Fruit fly (Drosophila melanogaster) whole organism, embryonic: Measurements from ENCODE around the gene CG11843.

Experiments used
- CG10959 ChIP-seq: fragments of 200-800 bp; sonication (Bioruptor generic); IDR thresholded peaks from 2 replicates; pipeline ENCODE4 v1.3.6; 2022; ENCODE audit warnings: missing biosample characterization, missing genetic modification characterization
- CG11456 ChIP-seq: fragments of 200-800 bp; sonication (Bioruptor generic); IDR thresholded peaks from 3 replicates; pipeline ENCODE4 v1.3.6; 2022; ENCODE audit warnings: missing biosample characterization, missing genetic modification characterization
- CG12071 ChIP-seq: fragments of 200-800 bp; sonication (Bioruptor generic); optimal IDR thresholded peaks from 3 replicates; lab custom pipeline; 2018; ENCODE audit warnings: missing biosample characterization, mild to moderate bottlenecking, missing genetic modification characterization
- CG12104 ChIP-seq: fragments of 200-800 bp; sonication (Bioruptor generic); optimal IDR thresholded peaks from 3 replicates; lab custom pipeline; 2016; ENCODE audit warnings: missing biosample characterization, missing genetic modification characterization
- CG12659 ChIP-seq: fragments of 200-800 bp; sonication (Bioruptor generic); optimal IDR thresholded peaks from 3 replicates; lab custom pipeline; 2017; ENCODE audit warnings: mild to moderate bottlenecking, missing biosample characterization, missing genetic modification reagents, missing genetic modification characterization
- CG13287 ChIP-seq: fragments of 200-800 bp; sonication (Bioruptor generic); IDR thresholded peaks from 2 replicates; pipeline ENCODE4 v1.3.6; 2022; ENCODE audit warnings: missing biosample characterization, missing genetic modification characterization; ENCODE audit not compliant: partially characterized antibody
- CG14860 ChIP-seq: fragments of 200-800 bp; sonication (Bioruptor generic); IDR thresholded peaks from 3 replicates; pipeline ENCODE4 v1.3.6; 2022; ENCODE audit warnings: missing biosample characterization, missing genetic modification characterization; ENCODE audit not compliant: partially characterized antibody
- CG16815 ChIP-seq: fragments of 200-800 bp; sonication (Bioruptor generic); optimal IDR thresholded peaks from 3 replicates; lab custom pipeline; 2017; ENCODE audit warnings: missing biosample characterization, mild to moderate bottlenecking, missing genetic modification characterization
- CG16863 ChIP-seq: fragments of 200-800 bp; sonication (Bioruptor generic); optimal IDR thresholded peaks from 3 replicates; lab custom pipeline; 2016; ENCODE audit warnings: missing biosample characterization, missing genetic modification characterization
- CG17612 ChIP-seq: fragments of 200-800 bp; sonication (Bioruptor generic); IDR thresholded peaks from 2 replicates; pipeline ENCODE4 v1.3.6; 2022; ENCODE audit warnings: missing biosample characterization, missing genetic modification characterization
- CG17802 ChIP-seq: fragments of 200-800 bp; sonication (Bioruptor generic); optimal IDR thresholded peaks from 2 replicates; lab custom pipeline; 2018; ENCODE audit warnings: missing biosample characterization, mild to moderate bottlenecking, missing genetic modification characterization, moderate library complexity
- CG18619 ChIP-seq: fragments of 200-800 bp; sonication (Bioruptor generic); optimal IDR thresholded peaks from 3 replicates; lab custom pipeline; 2017; ENCODE audit warnings: missing biosample characterization, mild to moderate bottlenecking, missing genetic modification characterization
- CG2129 ChIP-seq: fragments of 200-800 bp; sonication (Bioruptor generic); IDR thresholded peaks from 2 replicates; pipeline ENCODE4 v1.3.6; 2022; ENCODE audit warnings: missing biosample characterization, missing genetic modification characterization; ENCODE audit not compliant: partially characterized antibody
- CG2875 ChIP-seq: fragments of 200-800 bp; sonication (Bioruptor generic); optimal IDR thresholded peaks from 2 replicates; lab custom pipeline; 2017; ENCODE audit warnings: missing biosample characterization, mild to moderate bottlenecking, missing genetic modification characterization, missing genetic modification reagents
- CG2889 ChIP-seq: fragments of 200-800 bp; sonication (Bioruptor generic); IDR thresholded peaks from 3 replicates; pipeline ENCODE4 v1.3.6; 2022; ENCODE audit warnings: missing biosample characterization, missing genetic modification characterization
- CG43689 ChIP-seq: fragments of 200-800 bp; sonication (Bioruptor generic); IDR thresholded peaks from 2 replicates; pipeline ENCODE4 v1.3.6; 2022; ENCODE audit warnings: missing biosample characterization, missing genetic modification characterization
- CG8924 ChIP-seq: fragments of 200-800 bp; optimal IDR thresholded peaks from 3 replicates; lab custom pipeline; 2019; ENCODE audit warnings: missing biosample characterization, mild to moderate bottlenecking, missing genetic modification characterization, moderate library complexity
- CG9215 ChIP-seq: fragments of 200-800 bp; sonication (Bioruptor generic); IDR thresholded peaks from 2 replicates; pipeline ENCODE4 v1.3.6; 2022; ENCODE audit warnings: missing biosample characterization, missing genetic modification characterization
- CG9727 ChIP-seq: fragments of 200-800 bp; sonication (Bioruptor generic); optimal IDR thresholded peaks from 3 replicates; lab custom pipeline; 2017; ENCODE audit warnings: missing biosample characterization, mild to moderate bottlenecking, missing genetic modification characterization
- CHES-1-like ChIP-seq: fragments of 200-800 bp; sonication (Bioruptor generic); optimal IDR thresholded peaks from 2 replicates; lab custom pipeline; 2016; ENCODE audit warnings: missing biosample characterization, missing genetic modification characterization
- D ChIP-seq, 2 experiments: fragments of 200-800 bp in 1 of 2; fragments of >200 bp in 1 of 2; sonication (Bioruptor generic) in 1 of 2; optimal IDR thresholded peaks; 2 replicates in 1 of 2; 3 replicates in 1 of 2; lab custom pipeline; 2017; ENCODE audit warnings: mild to moderate bottlenecking in 1 of 2, missing biosample characterization in 1 of 2, missing genetic modification characterization in 1 of 2, missing genetic modification reagents in 1 of 2
- Dref ChIP-seq: fragments of 200-800 bp; sonication (Bioruptor generic); IDR thresholded peaks from 2 replicates; pipeline ENCODE4 v1.3.6; 2022; ENCODE audit warnings: missing biosample characterization, missing genetic modification characterization
- Elba2 ChIP-seq: fragments of 200-800 bp; sonication (Bioruptor generic); optimal IDR thresholded peaks from 3 replicates; lab custom pipeline; 2016; ENCODE audit warnings: missing biosample characterization, missing genetic modification characterization
- Fer2 ChIP-seq: fragments of 200-800 bp; sonication (Bioruptor generic); optimal IDR thresholded peaks from 2 replicates; lab custom pipeline; 2018; ENCODE audit warnings: missing biosample characterization, mild to moderate bottlenecking, missing genetic modification characterization, moderate library complexity
- HLH4C ChIP-seq: fragments of 200-800 bp; sonication (Bioruptor generic); IDR thresholded peaks from 3 replicates; pipeline ENCODE4 v1.3.6; 2022; ENCODE audit warnings: missing biosample characterization, missing genetic modification characterization; ENCODE audit not compliant: partially characterized antibody
- Hr3 ChIP-seq: fragments of 200-800 bp; sonication (Bioruptor generic); optimal IDR thresholded peaks from 3 replicates; lab custom pipeline; 2016; ENCODE audit warnings: missing biosample characterization, missing genetic modification characterization
- MESR4 ChIP-seq: fragments of 200-800 bp; sonication (Bioruptor generic); optimal IDR thresholded peaks from 2 replicates; lab custom pipeline; 2018; ENCODE audit warnings: missing biosample characterization, mild to moderate bottlenecking, missing genetic modification characterization, moderate library complexity
- Max ChIP-seq: fragments of 200-800 bp; sonication (Bioruptor generic); optimal IDR thresholded peaks from 2 replicates; lab custom pipeline; 2016; ENCODE audit warnings: missing biosample characterization, mild to moderate bottlenecking, missing genetic modification characterization
- Med ChIP-seq: fragments of 200-800 bp; sonication (Bioruptor generic); peaks from one replicate; lab custom pipeline; 2016; ENCODE audit warnings: missing biosample characterization, missing genetic modification characterization, mild to moderate bottlenecking, inconsistent platforms, moderate library complexity
- Meics ChIP-seq: fragments of 200-800 bp; sonication (Bioruptor generic); optimal IDR thresholded peaks from 2 replicates; lab custom pipeline; 2017; ENCODE audit warnings: missing biosample characterization, mild to moderate bottlenecking, missing genetic modification characterization
- Mrtf ChIP-seq: fragments of 200-800 bp; sonication (Bioruptor generic); IDR thresholded peaks from 3 replicates; pipeline ENCODE4 v1.3.6; 2022; ENCODE audit warnings: missing biosample characterization, missing genetic modification characterization
- Myb ChIP-seq: fragments of 200-800 bp; sonication (Bioruptor generic); optimal IDR thresholded peaks from 2 replicates; lab custom pipeline; 2016; ENCODE audit warnings: missing biosample characterization, missing genetic modification characterization
- PHDP ChIP-seq: fragments of 200-800 bp; sonication (Bioruptor generic); optimal IDR thresholded peaks from 3 replicates; lab custom pipeline; 2018; ENCODE audit warnings: missing biosample characterization, mild to moderate bottlenecking, missing genetic modification characterization, moderate library complexity
- Sox102F ChIP-seq: fragments of 200-800 bp; sonication (Bioruptor generic); optimal IDR thresholded peaks from 2 replicates; lab custom pipeline; 2018; ENCODE audit warnings: missing biosample characterization, mild to moderate bottlenecking, missing genetic modification characterization, moderate library complexity
- Sry-β ChIP-seq: fragments of 200-800 bp; sonication (Bioruptor generic); optimal IDR thresholded peaks from 2 replicates; lab custom pipeline; 2018; ENCODE audit warnings: missing biosample characterization, mild to moderate bottlenecking, missing genetic modification characterization, moderate library complexity
- ase ChIP-seq: fragments of 200-800 bp; sonication (Bioruptor generic); IDR thresholded peaks from 3 replicates; pipeline ENCODE4 v1.3.6; 2022; ENCODE audit warnings: missing biosample characterization, missing genetic modification characterization
- cas ChIP-seq: fragments of 200-800 bp; sonication (Bioruptor generic); IDR thresholded peaks from 2 replicates; pipeline ENCODE4 v1.3.6; 2022; ENCODE audit warnings: missing biosample characterization, missing genetic modification characterization
- corto ChIP-seq: fragments of 200-800 bp; sonication (Bioruptor generic); optimal IDR thresholded peaks from 2 replicates; lab custom pipeline; 2016; ENCODE audit warnings: missing biosample characterization, mild to moderate bottlenecking, missing genetic modification characterization, moderate library complexity
- crol ChIP-seq: fragments of 200-800 bp; sonication (Bioruptor generic); IDR thresholded peaks from 2 replicates; pipeline ENCODE4 v1.3.6; 2022; ENCODE audit warnings: missing biosample characterization, missing genetic modification characterization
- esg ChIP-seq: fragments of 200-800 bp; sonication (Bioruptor generic); conservative IDR thresholded peaks from 2 replicates; pipeline ENCODE4 v1.3.6; 2022; ENCODE audit warnings: missing biosample characterization, missing genetic modification characterization
- ftz-f1 ChIP-seq: fragments of 200-800 bp; sonication (Bioruptor generic); optimal IDR thresholded peaks from 2 replicates; lab custom pipeline; 2016; ENCODE audit warnings: missing biosample characterization, missing genetic modification characterization
- hb ChIP-seq: fragments of 200-800 bp; sonication (Bioruptor generic); IDR thresholded peaks from 3 replicates; pipeline ENCODE4 v1.3.6; 2022; ENCODE audit warnings: missing biosample characterization, missing genetic modification characterization; ENCODE audit not compliant: partially characterized antibody
- insv ChIP-seq, 2 experiments: fragments of 200-800 bp; sonication (Bioruptor generic); optimal IDR thresholded peaks; 3 replicates each; lab custom pipeline; 2016 to 2018; ENCODE audit warnings: missing biosample characterization in 2 of 2, missing genetic modification characterization in 2 of 2
- maf-S ChIP-seq: fragments of 200-800 bp; sonication (Bioruptor generic); optimal IDR thresholded peaks from 2 replicates; lab custom pipeline; 2016; ENCODE audit warnings: missing biosample characterization, missing genetic modification characterization
- nerfin-2 ChIP-seq: fragments of 200-800 bp; sonication (Bioruptor generic); IDR thresholded peaks from 2 replicates; pipeline ENCODE4 v1.3.6; 2022; ENCODE audit warnings: missing biosample characterization, missing genetic modification characterization; ENCODE audit not compliant: partially characterized antibody
- org-1 ChIP-seq: fragments of 200-800 bp; sonication (Bioruptor generic); optimal IDR thresholded peaks from 2 replicates; lab custom pipeline; 2017; ENCODE audit warnings: missing biosample characterization, missing genetic modification characterization
- psq ChIP-seq: fragments of 200-800 bp; sonication (Bioruptor generic); optimal IDR thresholded peaks from 2 replicates; lab custom pipeline; 2017; ENCODE audit warnings: missing biosample characterization, missing genetic modification characterization
- sd ChIP-seq: fragments of 200-800 bp; sonication (Bioruptor generic); optimal IDR thresholded peaks from 3 replicates; lab custom pipeline; 2018; ENCODE audit warnings: missing biosample characterization, mild to moderate bottlenecking, missing genetic modification characterization, moderate library complexity
- sob ChIP-seq: fragments of 200-800 bp; sonication (Bioruptor generic); IDR thresholded peaks from 2 replicates; pipeline ENCODE4 v1.3.6; 2022; ENCODE audit warnings: missing biosample characterization, missing genetic modification characterization
- zen ChIP-seq: fragments of 200-800 bp; sonication (Bioruptor generic); optimal IDR thresholded peaks from 3 replicates; lab custom pipeline; 2018; ENCODE audit warnings: missing biosample characterization, mild to moderate bottlenecking, missing genetic modification characterization, moderate library complexity
- zfh1 ChIP-seq: fragments of 200-800 bp; sonication (Bioruptor generic); IDR thresholded peaks from 3 replicates; pipeline ENCODE4 v1.3.6; 2022; ENCODE audit warnings: missing biosample characterization, missing genetic modification characterization

The CG11843 gene

dm6 chr3R:29027122-29027521 lies 27.0 kb upstream of the CG11843 start, which contains the start of the genes eIF4E6 and CG1951 (continued):
- peak; percentile 79 for TF ChIP-seq CG2129 (GFP tag; lab: Robert Waterston, UW)
- TF ChIP-seq HLH4C (GFP tag; lab: Robert Waterston, UW): peak; percentile 93
- no peak for TF ChIP-seq CG2875
- TF ChIP-seq Med: peak; percentile 86
- TF ChIP-seq Fer2 (tag; lab: Kevin White, UChicago): no peak
- TF ChIP-seq Sox102F (GFP tag; lab: Kevin White, UChicago): no peak
- no peak for TF ChIP-seq CG9727 (GFP tag; lab: Kevin White, UChicago)
- TF ChIP-seq psq: no peak
- peak; percentile 95 for TF ChIP-seq CG14860
- TF ChIP-seq CG17612 (GFP tag; lab: Robert Waterston, UW): no peak
- peak in 1 of 2 experiments; percentile 12 for TF ChIP-seq insv (GFP tag; optimal IDR thresholded peaks at IDR 0.05; lab: Kevin White, UChicago)
- TF ChIP-seq CG12659 (GFP tag; lab: Kevin White, UChicago): peak; percentile 59
- TF ChIP-seq corto (GFP tag; lab: Kevin White, UChicago): no peak
- TF ChIP-seq PHDP (tag; lab: Kevin White, UChicago): no peak
- no peak for TF ChIP-seq CG9215 (GFP tag; lab: Robert Waterston, UW)
- TF ChIP-seq CG11456 (GFP tag; lab: Robert Waterston, UW): no peak
- peak; percentile 92 for TF ChIP-seq hb
- TF ChIP-seq crol: no peak
- no peak for TF ChIP-seq esg (GFP tag; lab: Robert Waterston, UW)
- TF ChIP-seq CG12104 (GFP tag; lab: Kevin White, UChicago): no peak
- TF ChIP-seq CG12071: no peak
- no peak for TF ChIP-seq Meics
- TF ChIP-seq Max: no peak
- no peak for TF ChIP-seq Mrtf (GFP tag; lab: Robert Waterston, UW)
- no peak for TF ChIP-seq CG43689 (GFP tag; lab: Robert Waterston, UW)
- TF ChIP-seq cas: no peak
- peak; percentile 47 for TF ChIP-seq Myb (GFP tag; lab: Kevin White, UChicago)
- TF ChIP-seq CG10959 (GFP tag; lab: Robert Waterston, UW): no peak
- peak; percentile 58 for TF ChIP-seq CG8924 (tag; lab: Kevin White, UChicago)
- TF ChIP-seq CG16863 (GFP tag; lab: Kevin White, UChicago): no peak
- peak; percentile 75 for TF ChIP-seq zen (tag; lab: Kevin White, UChicago)
- no peak for TF ChIP-seq Elba2 (GFP tag; lab: Kevin White, UChicago)
- peak; percentile 32 for TF ChIP-seq D (optimal IDR thresholded peaks at IDR 0.05; lab: Kevin White, UChicago)
- TF ChIP-seq D (GFP tag; optimal IDR thresholded peaks at IDR 0.05; lab: Kevin White, UChicago): no peak
- peak; percentile 93 for TF ChIP-seq nerfin-2
- no peak for TF ChIP-seq CG17802 (tag; lab: Kevin White, UChicago)
- peak; percentile 90 for TF ChIP-seq MESR4 (GFP tag; lab: Kevin White, UChicago)
- TF ChIP-seq ftz-f1 (GFP tag; lab: Kevin White, UChicago): no peak
- TF ChIP-seq sob (GFP tag; lab: Robert Waterston, UW): no peak
- no peak for TF ChIP-seq org-1 (GFP tag; lab: Kevin White, UChicago)
- TF ChIP-seq Hr3 (GFP tag; lab: Kevin White, UChicago): no peak
- no peak for TF ChIP-seq Sry-β (GFP tag; lab: Kevin White, UChicago)
- no peak for TF ChIP-seq CHES-1-like
- no peak for TF ChIP-seq CG18619 (GFP tag; lab: Kevin White, UChicago)
- TF ChIP-seq CG13287: peak; percentile 98
- TF ChIP-seq maf-S (GFP tag; lab: Kevin White, UChicago): no peak
- TF ChIP-seq sd (tag; lab: Kevin White, UChicago): peak; percentile 69
- peak; percentile 89 for TF ChIP-seq Dref
- TF ChIP-seq CG16815 (GFP tag; lab: Kevin White, UChicago): no peak
- no peak for TF ChIP-seq CG2889 (GFP tag; lab: Robert Waterston, UW)
- TF ChIP-seq zfh1 (GFP tag; lab: Robert Waterston, UW): no peak
- no peak for TF ChIP-seq ase (GFP tag; lab: Robert Waterston, UW)
